Fruit fly (Drosophila melanogaster) S2 (cell line): ENCODE data around the gene Ogg1.

ENCODE experiments used
- CG8478 ChIP-seq: fragments of >200 bp; optimal IDR thresholded peaks from 2 replicates; lab custom pipeline; 2018
- CTCF ChIP-seq, 2 experiments: fragments of >200 bp; optimal IDR thresholded peaks; 2 replicates each; lab custom pipeline; 2018

DNA sequence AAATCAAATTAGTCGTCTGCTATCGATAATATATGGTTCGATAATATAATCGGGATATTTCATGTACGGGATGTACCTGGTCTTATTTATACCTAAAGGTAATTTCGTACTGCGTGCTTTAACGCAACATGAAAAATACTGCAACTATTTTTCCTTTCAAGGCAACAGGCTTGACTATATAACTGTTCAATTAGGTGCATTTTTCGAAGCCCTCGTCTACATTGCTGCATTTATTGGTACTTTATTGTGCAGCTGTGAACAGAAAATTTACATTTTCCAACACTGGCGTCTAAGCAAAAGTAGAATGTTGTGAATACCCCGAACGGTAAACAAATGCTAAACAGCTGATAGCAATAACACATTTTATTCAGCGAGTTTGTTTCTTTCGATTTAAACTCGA, at the start of gene Ogg1, which contains the start of gene Ppt1:
- TF ChIP-seq CG8478 (lab: Kevin White, UChicago): no peak
- peak in 1 of 2 experiments; percentile 2 for TF ChIP-seq CTCF (optimal IDR thresholded peaks at IDR 0.05; lab: Kevin White, UChicago)
